Worm (Caenorhabditis elegans) whole organism, mixed stage, embryonic: ENCODE data around the gene dgn-1.

ENCODE experiments used
- lsy-2 ChIP-seq: fragments of 150-350 bp; optimal IDR thresholded peaks from 2 replicates; lab custom pipeline; 2014; ENCODE audit warnings: missing biosample characterization, missing genetic modification characterization
- nhr-76 ChIP-seq: sonication (generic microtip); optimal IDR thresholded peaks from 2 replicates; lab custom pipeline; 2017; ENCODE audit warnings: missing biosample characterization, missing genetic modification characterization

ce11 chrX:10951922-10952321 is 23.1 kb upstream of the dgn-1 start:
- TF ChIP-seq nhr-76: no peak
- TF ChIP-seq lsy-2 (tag; lab: Kevin White, UChicago): no peak
